ENCODE assay signal across 3 fruit fly cellular contexts in genomic region chr3R:31956264-31956663, dm6.
TF ChIP-seq lines count a peak whose summit lies in the region.

No protein-coding gene starts in this region.

TF ChIP-seq in whole organism, prepupa, 60 proteins besides CTCF, POLR2A, EP300 and RAD21 (continues in another document):
- TF ChIP-seq spab (GFP tag; optimal IDR thresholded peaks at IDR 0.05; lab: Kevin White, UChicago) (no peak), topi (GFP tag; optimal IDR thresholded peaks at IDR 0.05; lab: Kevin White, UChicago) (peak; percentile 69), CG1621 (tag; optimal IDR thresholded peaks at IDR 0.05; lab: Kevin White, UChicago) (no peak), eg (GFP tag; IDR thresholded peaks at IDR 0.05; lab: Robert Waterston, UW) (no peak), Sox15 (GFP tag; optimal IDR thresholded peaks at IDR 0.05; lab: Kevin White, UChicago) (no peak), vri (GFP tag; optimal IDR thresholded peaks at IDR 0.05; lab: Kevin White, UChicago) (peak; percentile 60), CG16779 (tag; optimal IDR thresholded peaks at IDR 0.05; lab: Kevin White, UChicago) (no peak), esn (GFP tag; optimal IDR thresholded peaks at IDR 0.05; lab: Kevin White, UChicago) (peak; percentile 79), CG34406 (GFP tag; optimal IDR thresholded peaks at IDR 0.05; lab: Kevin White, UChicago) (peak; percentile 17), salr (GFP tag; optimal IDR thresholded peaks at IDR 0.05; lab: Kevin White, UChicago) (no peak), lz (GFP tag; optimal IDR thresholded peaks at IDR 0.05; lab: Kevin White, UChicago) (peak; percentile 64), Hr39 (GFP tag; optimal IDR thresholded peaks at IDR 0.05; lab: Kevin White, UChicago) (peak; percentile 75), CG6276 (GFP tag; optimal IDR thresholded peaks at IDR 0.05; lab: Kevin White, UChicago) (no peak), fkh (GFP tag; optimal IDR thresholded peaks at IDR 0.05; lab: Kevin White, UChicago) (no peak), achi (GFP tag; optimal IDR thresholded peaks at IDR 0.05; lab: Kevin White, UChicago) (no peak), Blimp-1 (GFP tag; optimal IDR thresholded peaks at IDR 0.05; lab: Kevin White, UChicago) (peak; percentile 63), Hr4 (GFP tag; optimal IDR thresholded peaks at IDR 0.05; lab: Kevin White, UChicago) (no peak), CG7368 (GFP tag; optimal IDR thresholded peaks at IDR 0.05; lab: Kevin White, UChicago) (no peak), fd85E (GFP tag; optimal IDR thresholded peaks at IDR 0.05; lab: Kevin White, UChicago) (no peak), cyc (GFP tag; optimal IDR thresholded peaks at IDR 0.05; lab: Kevin White, UChicago) (peak; percentile 50), CG31627 (GFP tag; optimal IDR thresholded peaks at IDR 0.05; lab: Kevin White, UChicago) (peak; percentile 74), CG6854 (GFP tag; optimal IDR thresholded peaks at IDR 0.05; lab: Kevin White, UChicago) (no peak), pdm3 (GFP tag; optimal IDR thresholded peaks at IDR 0.05; lab: Kevin White, UChicago) (peak; percentile 7), CG6808 (GFP tag; optimal IDR thresholded peaks at IDR 0.05; lab: Kevin White, UChicago) (no peak), CG3032 (tag; optimal IDR thresholded peaks at IDR 0.05; lab: Kevin White, UChicago) (no peak), CG11762 (GFP tag; optimal IDR thresholded peaks at IDR 0.05; lab: Kevin White, UChicago; ENCODE audit: insufficient read depth) (no peak), Hr38 (GFP tag; optimal IDR thresholded peaks at IDR 0.05; lab: Kevin White, UChicago) (no peak), CG11902 (GFP tag; optimal IDR thresholded peaks at IDR 0.05; lab: Kevin White, UChicago) (no peak), CG8319 (GFP tag; optimal IDR thresholded peaks at IDR 0.05; lab: Kevin White, UChicago) (no peak), CG10631 (GFP tag; optimal IDR thresholded peaks at IDR 0.05; lab: Kevin White, UChicago) (peak; percentile 33), CG4318 (GFP tag; optimal IDR thresholded peaks at IDR 0.05; lab: Kevin White, UChicago) (no peak), Met (GFP tag; optimal IDR thresholded peaks at IDR 0.05; lab: Kevin White, UChicago) (peak; percentile 73)

TF ChIP-seq in whole organism, pupa, 21 proteins besides CTCF, POLR2A, EP300 and RAD21:
- TF ChIP-seq CG9948 (tag; optimal IDR thresholded peaks at IDR 0.05; lab: Kevin White, UChicago) (no peak), Snoo (tag; optimal IDR thresholded peaks at IDR 0.05; lab: Kevin White, UChicago) (peak; percentile 34), CG4496 (GFP tag; IDR thresholded peaks at IDR 0.05; lab: Robert Waterston, UW) (no peak), CG13204 (GFP tag; optimal IDR thresholded peaks at IDR 0.05; lab: Kevin White, UChicago) (no peak), D1 (tag; optimal IDR thresholded peaks at IDR 0.05; lab: Kevin White, UChicago) (no peak), CG10348 (GFP tag; IDR thresholded peaks at IDR 0.05; lab: Robert Waterston, UW) (no peak), EcR (GFP tag; optimal IDR thresholded peaks at IDR 0.05; lab: Kevin White, UChicago) (no peak), CG8159 (tag; optimal IDR thresholded peaks at IDR 0.05; lab: Kevin White, UChicago) (peak; percentile 18), CG17806 (tag; optimal IDR thresholded peaks at IDR 0.05; lab: Kevin White, UChicago) (peak; percentile 17)

TF ChIP-seq in whole organism, wandering third instar larva, 38 proteins besides CTCF, POLR2A, EP300 and RAD21:
- TF ChIP-seq fru (GFP tag; optimal IDR thresholded peaks at IDR 0.05; lab: Kevin White, UChicago): peak; percentile 71
- no peak for TF ChIP-seq sv (GFP tag; optimal IDR thresholded peaks at IDR 0.05; lab: Kevin White, UChicago)
- TF ChIP-seq br (GFP tag; optimal IDR thresholded peaks at IDR 0.05; lab: Kevin White, UChicago): peak; percentile 55
- TF ChIP-seq Hr78 (GFP tag; optimal IDR thresholded peaks at IDR 0.05; lab: Kevin White, UChicago): no peak
- no peak for TF ChIP-seq dl (GFP tag; optimal IDR thresholded peaks at IDR 0.05; lab: Kevin White, UChicago; ENCODE audit: insufficient read depth in 1 of 2, partially characterized antibody in 2 of 2)
- TF ChIP-seq Hr83 (GFP tag; optimal IDR thresholded peaks at IDR 0.05; lab: Kevin White, UChicago; ENCODE audit: poor library complexity, severe bottlenecking): no peak
- peak; percentile 69 for TF ChIP-seq ey (GFP tag; optimal IDR thresholded peaks at IDR 0.05; lab: Kevin White, UChicago)
- no peak for TF ChIP-seq lola (GFP tag; optimal IDR thresholded peaks at IDR 0.05; lab: Kevin White, UChicago)
- TF ChIP-seq OdsH (GFP tag; optimal IDR thresholded peaks at IDR 0.05; lab: Kevin White, UChicago): peak; percentile 70
- TF ChIP-seq N (GFP tag; optimal IDR thresholded peaks at IDR 0.05; lab: Kevin White, UChicago): no peak
- TF ChIP-seq Dfd (GFP tag; optimal IDR thresholded peaks at IDR 0.05; lab: Kevin White, UChicago): no peak
- TF ChIP-seq Hnf4 (GFP tag; optimal IDR thresholded peaks at IDR 0.05; lab: Kevin White, UChicago): peak; percentile 56
- TF ChIP-seq brk (GFP tag; optimal IDR thresholded peaks at IDR 0.05; lab: Kevin White, UChicago): no peak
- TF ChIP-seq GATAd (GFP tag; optimal IDR thresholded peaks at IDR 0.05; lab: Kevin White, UChicago): no peak
- no peak for TF ChIP-seq Jra (GFP tag; optimal IDR thresholded peaks at IDR 0.05; lab: Kevin White, UChicago)
- no peak for TF ChIP-seq Vsx2 (GFP tag; optimal IDR thresholded peaks at IDR 0.05; lab: Kevin White, UChicago; ENCODE audit: partially characterized antibody)
- peak; percentile 70 for TF ChIP-seq h (GFP tag; optimal IDR thresholded peaks at IDR 0.05; lab: Kevin White, UChicago)
- TF ChIP-seq jim (GFP tag; optimal IDR thresholded peaks at IDR 0.05; lab: Kevin White, UChicago): no peak
- no peak for TF ChIP-seq dsf (GFP tag; optimal IDR thresholded peaks at IDR 0.05; lab: Kevin White, UChicago; ENCODE audit: borderline replicate concordance)
- no peak for TF ChIP-seq Dif (GFP tag; optimal IDR thresholded peaks at IDR 0.05; lab: Kevin White, UChicago; ENCODE audit: partially characterized antibody)
- TF ChIP-seq sage (GFP tag; optimal IDR thresholded peaks at IDR 0.05; lab: Kevin White, UChicago): no peak
- TF ChIP-seq Abd-B (GFP tag; optimal IDR thresholded peaks at IDR 0.05; lab: Kevin White, UChicago): no peak
- TF ChIP-seq Rel (GFP tag; optimal IDR thresholded peaks at IDR 0.05; lab: Kevin White, UChicago): no peak
- TF ChIP-seq Rel (tag; optimal IDR thresholded peaks at IDR 0.05; lab: Kevin White, UChicago): no peak
- no peak for TF ChIP-seq CG32264 (GFP tag; optimal IDR thresholded peaks at IDR 0.05; lab: Kevin White, UChicago)
- no peak for TF ChIP-seq pan (optimal IDR thresholded peaks at IDR 0.05; lab: Kevin White, UChicago)
- no peak for TF ChIP-seq CG9705 (GFP tag; optimal IDR thresholded peaks at IDR 0.05; lab: Kevin White, UChicago)
- no peak for TF ChIP-seq Mio (GFP tag; optimal IDR thresholded peaks at IDR 0.05; lab: Kevin White, UChicago)
- TF ChIP-seq CrebA (GFP tag; optimal IDR thresholded peaks at IDR 0.05; lab: Kevin White, UChicago; ENCODE audit: borderline replicate concordance): no peak
- no peak for TF ChIP-seq Myc (optimal IDR thresholded peaks at IDR 0.05; lab: Kevin White, UChicago)
- TF ChIP-seq HLH106 (tag; optimal IDR thresholded peaks at IDR 0.05; lab: Kevin White, UChicago): peak; percentile 51
- peak in 1 of 2 experiments; percentile 56 for TF ChIP-seq foxo (GFP tag; optimal IDR thresholded peaks at IDR 0.05; lab: Kevin White, UChicago)
- peak; percentile 72 for TF ChIP-seq psq (GFP tag; optimal IDR thresholded peaks at IDR 0.05; lab: Kevin White, UChicago)
- no peak for TF ChIP-seq usp (GFP tag; optimal IDR thresholded peaks at IDR 0.05; lab: Kevin White, UChicago)
- no peak for TF ChIP-seq tai (GFP tag; optimal IDR thresholded peaks at IDR 0.05; lab: Kevin White, UChicago)
- peak; percentile 39 for TF ChIP-seq dmrt93B (GFP tag; optimal IDR thresholded peaks at IDR 0.05; lab: Kevin White, UChicago)
- peak; percentile 60 for TF ChIP-seq woc (GFP tag; optimal IDR thresholded peaks at IDR 0.05; lab: Kevin White, UChicago)
- peak; percentile 57 for TF ChIP-seq Sp1 (GFP tag; optimal IDR thresholded peaks at IDR 0.05; lab: Kevin White, UChicago)
- TF ChIP-seq rgr (GFP tag; optimal IDR thresholded peaks at IDR 0.05; lab: Kevin White, UChicago): peak; percentile 71

Comparison
In these comparisons a context has a peak if more than half of its experiments do, and no peak if none do; other contexts are left out.
1. Of the 1 proteins assayed by ChIP-seq in both whole organism, prepupa and whole organism, wandering third instar larva: peak only in whole organism, prepupa: none; only in whole organism, wandering third instar larva: none; in both: OdsH; in neither: 0.